Worm (Caenorhabditis elegans): ENCODE results near the gene sdz-1.
A peak's percentile ranks its signal among the peaks of the same experiment; 100 is the strongest.

sdz-1 gene

DNA sequence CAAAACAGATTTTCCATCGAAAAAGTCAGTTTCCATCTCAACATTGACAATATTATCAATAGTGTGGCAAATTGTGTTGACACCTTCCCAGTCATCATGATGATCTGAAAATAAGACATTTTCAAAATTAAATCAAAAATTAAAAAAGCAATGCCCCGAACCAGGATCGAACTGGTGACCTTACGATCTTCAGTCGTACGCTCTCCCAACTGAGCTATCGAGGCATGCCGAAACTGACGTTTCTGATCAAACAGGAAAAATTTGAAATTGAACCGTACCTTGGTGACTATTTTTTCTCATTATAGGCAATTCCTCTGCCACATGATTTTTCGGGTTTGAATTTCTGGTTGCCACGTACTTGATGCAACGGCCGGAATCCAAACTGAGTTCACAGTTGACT is 46.7 kb downstream of the sdz-1 start:
- TF ChIP-seq tbx-2 (tag; optimal IDR thresholded peaks at IDR 0.05) (no peak), pqm-1 (tag; optimal IDR thresholded peaks at IDR 0.05) (no peak), nhr-11 (tag; optimal IDR thresholded peaks at IDR 0.05) (no peak), ama-1 (optimal IDR thresholded peaks at IDR 0.05) (peak; percentile 88)

DNA sequence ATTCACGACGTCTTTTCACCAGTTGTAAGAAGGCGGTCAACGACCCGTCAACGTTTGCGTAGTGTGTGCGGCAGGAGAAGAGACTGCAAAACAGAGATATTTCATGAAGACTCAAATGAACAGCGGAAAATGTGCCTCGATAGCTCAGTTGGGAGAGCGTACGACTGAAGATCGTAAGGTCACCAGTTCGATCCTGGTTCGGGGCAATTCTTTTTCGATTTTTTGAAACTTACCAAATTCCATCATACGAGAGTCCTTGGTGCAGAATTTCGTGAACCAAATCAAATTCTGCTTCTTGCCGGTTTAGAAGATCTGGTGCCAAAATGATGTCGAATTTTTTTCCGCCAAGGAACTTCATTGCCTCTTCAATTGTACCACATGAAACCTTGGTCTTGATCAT is 47.2 kb downstream of the sdz-1 start:
- TF ChIP-seq elt-3 (tag; optimal IDR thresholded peaks at IDR 0.05) (peak in 1 of 3 experiments; percentile 64), lin-39 (tag; optimal IDR thresholded peaks at IDR 0.05) (peak; percentile 71), tbx-2 (tag; optimal IDR thresholded peaks at IDR 0.05) (peak; percentile 28), hmg-11 (tag; optimal IDR thresholded peaks at IDR 0.05) (peak; percentile 52), pha-4 (tag; optimal IDR thresholded peaks at IDR 0.05) (no peak), fkh-2 (tag; optimal IDR thresholded peaks at IDR 0.05) (no peak), egl-5 (tag; optimal IDR thresholded peaks at IDR 0.05) (no peak), ztf-4 (tag; optimal IDR thresholded peaks at IDR 0.05) (peak; percentile 21), nhr-43 (tag; optimal IDR thresholded peaks at IDR 0.05; ENCODE audit: poor library complexity, severe bottlenecking) (peak; percentile 70), nhr-25 (tag; optimal IDR thresholded peaks at IDR 0.05) (peak; percentile 23), ama-1 (optimal IDR thresholded peaks at IDR 0.05) (peak; percentile 95), sea-2 (GFP tag; optimal IDR thresholded peaks at IDR 0.05) (no peak), nhr-23 (tag; optimal IDR thresholded peaks at IDR 0.05) (peak; percentile 21), mdl-1 (tag; optimal IDR thresholded peaks at IDR 0.05) (no peak), nfya-1 (tag; optimal IDR thresholded peaks at IDR 0.05; ENCODE audit: insufficient read depth) (peak; percentile 36)

DNA sequence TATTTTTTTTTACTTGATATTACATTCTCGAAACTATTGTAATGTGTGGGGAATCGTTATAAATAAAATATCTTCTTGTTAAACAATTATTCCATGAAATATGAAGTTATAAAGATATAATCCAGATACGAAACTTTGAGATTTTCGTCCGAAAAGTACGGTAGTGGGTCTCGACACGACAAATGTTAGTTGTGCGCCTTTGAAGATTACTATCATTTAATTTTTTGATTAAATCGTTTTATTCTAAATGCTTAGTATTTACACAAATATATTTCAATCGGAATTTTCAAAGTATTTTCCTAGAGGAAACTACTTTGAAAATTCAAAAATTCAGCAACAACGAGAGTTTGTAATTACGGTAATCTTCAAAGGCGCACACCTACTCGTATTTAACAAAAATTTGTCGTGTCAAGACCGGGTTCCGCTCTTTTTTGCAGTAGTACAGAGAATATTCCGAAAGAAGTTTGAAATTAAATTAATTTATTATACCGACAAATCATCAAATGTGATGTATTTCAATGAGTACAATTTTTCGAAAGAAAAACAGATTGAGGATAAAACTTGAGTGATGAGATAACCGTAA is 47.9 kb downstream of the sdz-1 start:
- TF ChIP-seq jun-1 (tag; optimal IDR thresholded peaks at IDR 0.05) (no peak), ama-1 (optimal IDR thresholded peaks at IDR 0.05) (peak; percentile 93), pqm-1 (tag; optimal IDR thresholded peaks at IDR 0.05) (no peak), tbx-2 (tag; optimal IDR thresholded peaks at IDR 0.05) (no peak), ceh-16 (tag; optimal IDR thresholded peaks at IDR 0.05) (no peak), lsy-12 (tag; optimal IDR thresholded peaks at IDR 0.05) (peak; percentile 6), zag-1 (tag; optimal IDR thresholded peaks at IDR 0.05) (no peak)

DNA sequence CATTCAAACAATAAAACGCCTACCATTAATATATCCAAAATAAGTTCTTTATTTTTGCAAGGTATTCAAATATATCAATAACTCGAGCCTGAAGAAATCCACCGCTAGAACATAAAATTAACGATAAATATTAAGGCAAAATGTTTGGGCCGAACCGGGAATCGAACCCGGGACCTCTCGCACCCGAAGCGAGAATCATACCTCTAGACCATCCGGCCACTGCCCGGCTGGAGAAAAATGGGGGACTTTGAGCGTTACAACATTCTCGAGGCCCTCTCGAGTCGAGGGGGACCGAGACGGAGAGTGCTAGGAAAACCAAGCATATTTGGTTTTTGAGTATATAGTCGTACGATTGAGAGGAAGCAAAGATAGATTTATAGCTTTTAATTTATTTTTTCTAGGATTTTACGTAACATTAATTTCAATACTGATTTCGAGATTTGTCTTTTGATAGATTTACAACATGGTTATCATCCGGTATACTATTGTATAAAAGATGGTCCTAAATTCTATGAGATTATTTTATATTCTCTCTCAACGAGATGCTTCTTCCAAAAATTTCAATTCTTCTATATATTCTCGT is 49.8 kb downstream of the sdz-1 start, which contains the start of gene flp-23:
Gene flp-23, plus strand, starts transcription at position 533 of the 583 bp plus-strand sequence.
- TF ChIP-seq eor-1 (tag; optimal IDR thresholded peaks at IDR 0.05) (no peak), fos-1 (tag; optimal IDR thresholded peaks at IDR 0.05) (no peak), nhr-25 (tag; optimal IDR thresholded peaks at IDR 0.05) (no peak), nhr-237 (tag; optimal IDR thresholded peaks at IDR 0.05) (no peak), unc-62 (GFP tag; optimal IDR thresholded peaks at IDR 0.05) (no peak), lin-39 (tag; optimal IDR thresholded peaks at IDR 0.05) (peak; percentile 35), snpc-4 (tag; optimal IDR thresholded peaks at IDR 0.05) (no peak), daf-12 (tag; optimal IDR thresholded peaks at IDR 0.05) (no peak), nhr-28 (tag; optimal IDR thresholded peaks at IDR 0.05) (no peak), nhr-67 (tag; optimal IDR thresholded peaks at IDR 0.05) (no peak), lin-15B (tag; optimal IDR thresholded peaks at IDR 0.05) (no peak), elt-2 (tag; optimal IDR thresholded peaks at IDR 0.05) (no peak), egl-27 (tag; optimal IDR thresholded peaks at IDR 0.05) (no peak), jun-1 (tag; optimal IDR thresholded peaks at IDR 0.05) (no peak), skn-1 (tag; optimal IDR thresholded peaks at IDR 0.05) (peak; percentile 45), fkh-10 (GFP tag; optimal IDR thresholded peaks at IDR 0.05) (no peak), R02D3.7 (tag; optimal IDR thresholded peaks at IDR 0.05) (no peak), elt-1 (tag; optimal IDR thresholded peaks at IDR 0.05) (no peak), ama-1 (optimal IDR thresholded peaks at IDR 0.05) (no peak), nhr-11 (tag; optimal IDR thresholded peaks at IDR 0.05) (no peak), egl-5 (tag; optimal IDR thresholded peaks at IDR 0.05) (peak; percentile 8), zag-1 (tag; optimal IDR thresholded peaks at IDR 0.05) (no peak), ceh-9 (tag; optimal IDR thresholded peaks at IDR 0.05) (no peak), elt-3 (tag; optimal IDR thresholded peaks at IDR 0.05) (no peak), pha-4 (tag; optimal IDR thresholded peaks at IDR 0.05) (peak; percentile 16), fkh-2 (tag; optimal IDR thresholded peaks at IDR 0.05) (no peak), nhr-12 (tag; optimal IDR thresholded peaks at IDR 0.05) (no peak), nhr-23 (tag; optimal IDR thresholded peaks at IDR 0.05) (no peak), ztf-11 (tag; optimal IDR thresholded peaks at IDR 0.05) (no peak), nfya-1 (tag; optimal IDR thresholded peaks at IDR 0.05; ENCODE audit: insufficient read depth) (peak; percentile 44), hmg-11 (tag; optimal IDR thresholded peaks at IDR 0.05) (peak; percentile 28)
